Worm (Caenorhabditis elegans): ENCODE results near the gene arx-4.

ce11 chrIII:835713-836278 lies 26.3 kb upstream of the arx-4 start:
- TF ChIP-seq ttx-3 (tag; optimal IDR thresholded peaks at IDR 0.05) (no peak), pqm-1 (tag; optimal IDR thresholded peaks at IDR 0.05) (no peak), sdc-2 (tag; optimal IDR thresholded peaks at IDR 0.05) (no peak), ama-1 (optimal IDR thresholded peaks at IDR 0.05) (peak; percentile 95), nhr-11 (tag; optimal IDR thresholded peaks at IDR 0.05) (peak; percentile 49), lim-6 (tag; optimal IDR thresholded peaks at IDR 0.05) (no peak), pat-9 (tag; optimal IDR thresholded peaks at IDR 0.05) (no peak), rnt-1 (tag; optimal IDR thresholded peaks at IDR 0.05) (no peak), nfya-1 (tag; optimal IDR thresholded peaks at IDR 0.05) (peak; percentile 67), unc-3 (GFP tag; conservative IDR thresholded peaks at IDR 0.05) (peak; percentile 26; the same call in 1 of the 2 replicates), unc-3 (tag; optimal IDR thresholded peaks at IDR 0.05) (no peak), nhr-232 (tag; optimal IDR thresholded peaks at IDR 0.05) (no peak), ceh-18 (tag; optimal IDR thresholded peaks at IDR 0.05) (no peak)

All from whole organism, late embryonic.